Worm (Caenorhabditis elegans): Measurements from ENCODE around the gene xpo-1.

- no peak for TF ChIP-seq nhr-237 (tag; optimal IDR thresholded peaks at IDR 0.05)
- TF ChIP-seq unc-39 (tag; optimal IDR thresholded peaks at IDR 0.05), result no peak
- TF ChIP-seq ceh-83 (GFP tag; optimal IDR thresholded peaks at IDR 0.05), result no peak
- no peak for TF ChIP-seq cnd-1 (tag; optimal IDR thresholded peaks at IDR 0.05)
- no peak for TF ChIP-seq blmp-1 (tag; optimal IDR thresholded peaks at IDR 0.05)
- no peak for TF ChIP-seq nhr-12 (tag; optimal IDR thresholded peaks at IDR 0.05)
- no peak for TF ChIP-seq ztf-11 (tag; optimal IDR thresholded peaks at IDR 0.05)
- no peak for TF ChIP-seq snpc-4 (tag; optimal IDR thresholded peaks at IDR 0.05)
- no peak for TF ChIP-seq elt-1 (tag; optimal IDR thresholded peaks at IDR 0.05; ENCODE audit: borderline replicate concordance, insufficient read depth)
- TF ChIP-seq ceh-43 (GFP tag; optimal IDR thresholded peaks at IDR 0.05), result no peak
- no peak for TF ChIP-seq ceh-39 (tag; optimal IDR thresholded peaks at IDR 0.05)
- no peak for TF ChIP-seq lin-13 (tag; optimal IDR thresholded peaks at IDR 0.05)
Observed at ce11 chrV:7863020-7863523, 58.2 kb downstream of the xpo-1 start, which contains the start of gene C37C3.10.
